Fruit fly (Drosophila melanogaster) S2 (cell line): Measurements from ENCODE around the gene CG42246.

Source experiments
- CG8478 ChIP-seq: fragments of >200 bp; optimal IDR thresholded peaks from 2 replicates; lab custom pipeline; 2018
- CTCF ChIP-seq, 2 experiments: fragments of >200 bp; optimal IDR thresholded peaks; 2 replicates each; lab custom pipeline; 2018

dm6 chrX:7418294-7418693, 6.6 kb upstream of the CG42246 start, which contains the start of gene rumpel:
- TF ChIP-seq CG8478 (lab: Kevin White, UChicago) (no peak), CTCF (optimal IDR thresholded peaks at IDR 0.05; lab: Kevin White, UChicago) (no peak)
